Fruit fly (Drosophila melanogaster): ENCODE data around the gene Ugt35A1.

- no peak for TF ChIP-seq CG8478 (optimal IDR thresholded peaks at IDR 0.05)
- no peak for TF ChIP-seq CTCF (optimal IDR thresholded peaks at IDR 0.05)
Measured at dm6 chr3R:11214449-11214950, 42.0 kb upstream of the Ugt35A1 start, which contains the start of gene ZnT86D.
